Fruit fly (Drosophila melanogaster) whole organism, embryonic: Measurements from ENCODE around the gene ds.

ENCODE experiments used
- CG10209 ChIP-seq: fragments of 200-800 bp; sonication (Bioruptor generic); optimal IDR thresholded peaks from 3 replicates; lab custom pipeline; 2017; ENCODE audit warnings: missing biosample characterization, mild to moderate bottlenecking, missing genetic modification characterization, missing genetic modification reagents
- CG10979 ChIP-seq: fragments of 200-800 bp; sonication (Bioruptor generic); optimal IDR thresholded peaks from 2 replicates; lab custom pipeline; 2018; ENCODE audit warnings: missing biosample characterization, mild to moderate bottlenecking, missing genetic modification characterization, moderate library complexity
- CG11504 ChIP-seq: fragments of 200-800 bp; sonication (Bioruptor generic); optimal IDR thresholded peaks from 3 replicates; lab custom pipeline; 2019; ENCODE audit warnings: missing biosample characterization, mild to moderate bottlenecking, missing genetic modification characterization, moderate library complexity
- CG12744 ChIP-seq: fragments of 200-800 bp; sonication (Bioruptor generic); optimal IDR thresholded peaks from 2 replicates; lab custom pipeline; 2016; ENCODE audit warnings: missing biosample characterization, missing genetic modification characterization
- CG14050 ChIP-seq: fragments of 200-800 bp; sonication (Bioruptor generic); IDR thresholded peaks from 3 replicates; pipeline ENCODE4 v1.3.6; 2022; ENCODE audit warnings: missing biosample characterization, missing genetic modification characterization
- CG15011 ChIP-seq: fragments of 200-800 bp; sonication (Bioruptor generic); optimal IDR thresholded peaks from 3 replicates; lab custom pipeline; 2018; ENCODE audit warnings: missing biosample characterization, mild to moderate bottlenecking, missing genetic modification characterization
- CG17802 ChIP-seq: fragments of 200-800 bp; sonication (Bioruptor generic); optimal IDR thresholded peaks from 2 replicates; lab custom pipeline; 2018; ENCODE audit warnings: missing biosample characterization, mild to moderate bottlenecking, missing genetic modification characterization, moderate library complexity
- CG17829 ChIP-seq: fragments of 200-800 bp; optimal IDR thresholded peaks from 2 replicates; lab custom pipeline; 2019; ENCODE audit warnings: missing biosample characterization, mild to moderate bottlenecking, missing genetic modification characterization, moderate library complexity
- CG18619 ChIP-seq: fragments of 200-800 bp; sonication (Bioruptor generic); optimal IDR thresholded peaks from 3 replicates; lab custom pipeline; 2017; ENCODE audit warnings: missing biosample characterization, mild to moderate bottlenecking, missing genetic modification characterization
- CG2129 ChIP-seq: fragments of 200-800 bp; sonication (Bioruptor generic); IDR thresholded peaks from 2 replicates; pipeline ENCODE4 v1.3.6; 2022; ENCODE audit warnings: missing biosample characterization, missing genetic modification characterization; ENCODE audit not compliant: partially characterized antibody
- CG32532 ChIP-seq: fragments of 200-800 bp; sonication (Bioruptor generic); IDR thresholded peaks from 2 replicates; pipeline ENCODE4 v1.3.6; 2022; ENCODE audit warnings: missing biosample characterization, missing genetic modification characterization
- CG3407 ChIP-seq: fragments of 200-800 bp; sonication (Bioruptor generic); optimal IDR thresholded peaks from 2 replicates; lab custom pipeline; 2018; ENCODE audit warnings: missing biosample characterization, mild to moderate bottlenecking, missing genetic modification characterization
- CG34224 ChIP-seq: fragments of 200-800 bp; sonication (Bioruptor generic); IDR thresholded peaks from 3 replicates; pipeline ENCODE4 v1.3.6; 2022; ENCODE audit warnings: missing biosample characterization, missing genetic modification characterization; ENCODE audit not compliant: partially characterized antibody
- CG3847 ChIP-seq: fragments of 200-800 bp; sonication (Bioruptor generic); IDR thresholded peaks from 2 replicates; pipeline ENCODE4 v1.3.6; 2022; ENCODE audit warnings: missing biosample characterization, missing genetic modification characterization
- CG4328 ChIP-seq: fragments of 200-800 bp; sonication (Bioruptor generic); optimal IDR thresholded peaks from 3 replicates; lab custom pipeline; 2017; ENCODE audit warnings: missing biosample characterization, missing genetic modification reagents, missing genetic modification characterization
- CG4424 ChIP-seq: fragments of 200-800 bp; sonication (Bioruptor generic); optimal IDR thresholded peaks from 3 replicates; lab custom pipeline; 2016; ENCODE audit warnings: missing biosample characterization, missing genetic modification characterization
- CG5953 ChIP-seq: fragments of 200-800 bp; sonication (Bioruptor generic); IDR thresholded peaks from 2 replicates; pipeline ENCODE4 v1.3.6; 2022; ENCODE audit warnings: missing biosample characterization, missing genetic modification characterization
- CG6854 ChIP-seq: fragments of 200-800 bp; sonication (Bioruptor generic); optimal IDR thresholded peaks from 3 replicates; lab custom pipeline; 2017; ENCODE audit warnings: missing biosample characterization, mild to moderate bottlenecking, missing genetic modification characterization
- CG7839 ChIP-seq: fragments of 200-800 bp; sonication (Bioruptor generic); optimal IDR thresholded peaks from 3 replicates; lab custom pipeline; 2018; ENCODE audit warnings: missing biosample characterization, mild to moderate bottlenecking, missing genetic modification characterization, moderate library complexity
- CG9609 ChIP-seq: fragments of 200-800 bp; sonication (Bioruptor generic); optimal IDR thresholded peaks from 3 replicates; lab custom pipeline; 2016; ENCODE audit warnings: missing biosample characterization, missing genetic modification characterization
- CG9932 ChIP-seq: fragments of 200-800 bp; sonication (Bioruptor generic); IDR thresholded peaks from 2 replicates; pipeline ENCODE4 v1.3.6; 2022; ENCODE audit warnings: missing biosample characterization, missing genetic modification characterization
- ERR ChIP-seq: fragments of 200-800 bp; sonication (Bioruptor generic); optimal IDR thresholded peaks from 2 replicates; lab custom pipeline; 2016; ENCODE audit warnings: missing biosample characterization, missing genetic modification characterization
- Fer1 ChIP-seq: fragments of 200-800 bp; sonication (Bioruptor generic); optimal IDR thresholded peaks from 2 replicates; lab custom pipeline; 2017; ENCODE audit warnings: missing biosample characterization, mild to moderate bottlenecking, missing genetic modification characterization
- Gug ChIP-seq: fragments of 200-800 bp; sonication (Bioruptor generic); IDR thresholded peaks from 4 replicates; pipeline ENCODE4 v1.3.6; 2022; ENCODE audit warnings: missing biosample characterization, missing genetic modification characterization
- Lhr ChIP-seq: fragments of 200-800 bp; sonication (Bioruptor generic); optimal IDR thresholded peaks from 3 replicates; lab custom pipeline; 2017; ENCODE audit warnings: mild to moderate bottlenecking, missing biosample characterization, missing genetic modification reagents, missing genetic modification characterization
- NC2α ChIP-seq: fragments of 200-800 bp; sonication (Bioruptor generic); optimal IDR thresholded peaks from 2 replicates; lab custom pipeline; 2016; ENCODE audit warnings: missing biosample characterization, missing genetic modification characterization
- NfI ChIP-seq: fragments of 200-800 bp; sonication (Bioruptor generic); optimal IDR thresholded peaks from 3 replicates; lab custom pipeline; 2018; ENCODE audit warnings: missing biosample characterization, mild to moderate bottlenecking, missing genetic modification characterization, moderate library complexity
- Optix ChIP-seq: fragments of 200-800 bp; sonication (Bioruptor generic); IDR thresholded peaks from 3 replicates; pipeline ENCODE4 v1.3.6; 2022; ENCODE audit warnings: missing biosample characterization, missing genetic modification characterization
- Ptx1 ChIP-seq: fragments of 200-800 bp; sonication (Bioruptor generic); IDR thresholded peaks from 2 replicates; pipeline ENCODE4 v1.3.6; 2022; ENCODE audit warnings: missing biosample characterization, missing genetic modification characterization
- Xbp1 ChIP-seq: fragments of 200-800 bp; sonication (Bioruptor generic); optimal IDR thresholded peaks from 3 replicates; lab custom pipeline; 2016; ENCODE audit warnings: missing biosample characterization, mild to moderate bottlenecking, missing genetic modification characterization
- cg ChIP-seq: fragments of 200-800 bp; sonication (Bioruptor generic); optimal IDR thresholded peaks from 3 replicates; lab custom pipeline; 2019; ENCODE audit warnings: missing biosample characterization, mild to moderate bottlenecking, missing genetic modification characterization, moderate library complexity
- chif ChIP-seq, 2 experiments: fragments of 200-800 bp; sonication (Bioruptor generic); optimal IDR thresholded peaks; 3 replicates each; lab custom pipeline; 2016; ENCODE audit warnings: missing biosample characterization in 2 of 2, missing genetic modification characterization in 2 of 2
- ci ChIP-seq: fragments of 200-800 bp; sonication (Bioruptor generic); IDR thresholded peaks from 3 replicates; pipeline ENCODE4 v1.3.6; 2022; ENCODE audit warnings: missing biosample characterization, missing genetic modification characterization
- corto ChIP-seq: fragments of 200-800 bp; sonication (Bioruptor generic); optimal IDR thresholded peaks from 2 replicates; lab custom pipeline; 2016; ENCODE audit warnings: missing biosample characterization, mild to moderate bottlenecking, missing genetic modification characterization, moderate library complexity
- crc ChIP-seq: fragments of 200-800 bp; sonication (Bioruptor generic); optimal IDR thresholded peaks from 2 replicates; lab custom pipeline; 2016; ENCODE audit warnings: missing biosample characterization, missing genetic modification characterization
- emc ChIP-seq: fragments of 200-800 bp; sonication (Bioruptor generic); optimal IDR thresholded peaks from 2 replicates; lab custom pipeline; 2016; ENCODE audit warnings: missing biosample characterization, missing genetic modification characterization
- ems ChIP-seq: fragments of 200-800 bp; sonication (Bioruptor generic); optimal IDR thresholded peaks from 3 replicates; lab custom pipeline; 2016; ENCODE audit warnings: missing biosample characterization, missing genetic modification characterization
- fd102C ChIP-seq: fragments of 200-800 bp; sonication (Bioruptor generic); optimal IDR thresholded peaks from 2 replicates; lab custom pipeline; 2018; ENCODE audit warnings: missing biosample characterization, mild to moderate bottlenecking, missing genetic modification characterization, moderate library complexity
- gt ChIP-seq: fragments of 200-800 bp; sonication (Bioruptor generic); IDR thresholded peaks from 2 replicates; pipeline ENCODE4 v1.3.6; 2022; ENCODE audit warnings: missing biosample characterization, missing genetic modification characterization
- hbn ChIP-seq: fragments of 200-800 bp; sonication (Bioruptor generic); IDR thresholded peaks from 2 replicates; pipeline ENCODE4 v1.3.6; 2022; ENCODE audit warnings: missing biosample characterization, missing genetic modification characterization; ENCODE audit not compliant: partially characterized antibody
- jumu ChIP-seq: fragments of 200-800 bp; sonication (Bioruptor generic); optimal IDR thresholded peaks from 3 replicates; lab custom pipeline; 2016; ENCODE audit warnings: missing biosample characterization, missing genetic modification characterization
- nmo ChIP-seq: fragments of 200-800 bp; sonication (Bioruptor generic); optimal IDR thresholded peaks from 2 replicates; lab custom pipeline; 2018; ENCODE audit warnings: missing biosample characterization, mild to moderate bottlenecking, missing genetic modification characterization, moderate library complexity
- otp ChIP-seq: fragments of 200-800 bp; sonication (Bioruptor generic); IDR thresholded peaks from 3 replicates; pipeline ENCODE4, ENCODE4 v1.3.6; 2022; ENCODE audit warnings: missing biosample characterization, missing genetic modification characterization
- shn ChIP-seq: fragments of 200-800 bp; sonication (Bioruptor generic); optimal IDR thresholded peaks from 3 replicates; lab custom pipeline; 2016; ENCODE audit warnings: missing biosample characterization, missing genetic modification characterization
- sna ChIP-seq: fragments of 200-800 bp; sonication (Bioruptor generic); IDR thresholded peaks from 2 replicates; pipeline ENCODE4 v1.3.6; 2022; ENCODE audit warnings: missing biosample characterization, missing genetic modification characterization; ENCODE audit not compliant: partially characterized antibody
- stc ChIP-seq: fragments of 200-800 bp; sonication (Bioruptor generic); IDR thresholded peaks from 2 replicates; pipeline ENCODE4 v1.3.6; 2022; ENCODE audit warnings: missing biosample characterization, missing genetic modification characterization
- tx ChIP-seq: fragments of 200-800 bp; sonication (Bioruptor generic); optimal IDR thresholded peaks from 2 replicates; lab custom pipeline; 2016; ENCODE audit warnings: missing biosample characterization, missing genetic modification characterization
- vvl ChIP-seq: fragments of 200-800 bp; sonication (Bioruptor generic); IDR thresholded peaks from 2 replicates; pipeline ENCODE4 v1.3.6; 2022; ENCODE audit warnings: missing biosample characterization, missing genetic modification characterization
- wek ChIP-seq: fragments of 200-800 bp; sonication (Bioruptor generic); optimal IDR thresholded peaks from 3 replicates; lab custom pipeline; 2018; ENCODE audit warnings: missing biosample characterization, mild to moderate bottlenecking, missing genetic modification characterization, moderate library complexity
- zfh1 ChIP-seq: fragments of 200-800 bp; sonication (Bioruptor generic); IDR thresholded peaks from 3 replicates; pipeline ENCODE4 v1.3.6; 2022; ENCODE audit warnings: missing biosample characterization, missing genetic modification characterization
- zfh2 ChIP-seq: fragments of 200-800 bp; sonication (Bioruptor generic); optimal IDR thresholded peaks from 2 replicates; lab custom pipeline; 2016; ENCODE audit warnings: missing biosample characterization, missing genetic modification characterization

The ds gene

dm6 chr2L:740031-740430, 25.2 kb upstream of the ds start (continued):
- TF ChIP-seq CG11504 (tag; lab: Kevin White, UChicago) = peak; percentile 97
- TF ChIP-seq otp (GFP tag; lab: Robert Waterston, UW) = no peak
- TF ChIP-seq Ptx1 (GFP tag; lab: Robert Waterston, UW) = peak; percentile 39; the same call in 1 of the 2 replicates
- TF ChIP-seq cg (GFP tag; lab: Kevin White, UChicago) = no peak
- TF ChIP-seq Gug (GFP tag; lab: Robert Waterston, UW) = 0 out of 4 replicates have a peak, but pooled peaks have one; percentile 30
- no peak for TF ChIP-seq corto
- no peak for TF ChIP-seq CG3407 (GFP tag; lab: Kevin White, UChicago)
- no peak for TF ChIP-seq CG12744 (GFP tag; lab: Kevin White, UChicago)
- peak; percentile 13 for TF ChIP-seq CG7839 (tag; lab: Kevin White, UChicago)
- TF ChIP-seq ERR (GFP tag; lab: Kevin White, UChicago) = no peak
- no peak for TF ChIP-seq fd102C
- TF ChIP-seq vvl (GFP tag; lab: Robert Waterston, UW) = peak; percentile 37; the same call in 1 of the 2 replicates
- no peak for TF ChIP-seq zfh2 (GFP tag; lab: Kevin White, UChicago)
- peak; percentile 50 for TF ChIP-seq Lhr (GFP tag; lab: Kevin White, UChicago)
- no peak for TF ChIP-seq wek (GFP tag; lab: Kevin White, UChicago)
- peak in 1 of 2 experiments; percentile 49 for TF ChIP-seq chif (GFP tag; optimal IDR thresholded peaks at IDR 0.05; lab: Kevin White, UChicago)
- TF ChIP-seq stc = no peak
- TF ChIP-seq CG6854 (GFP tag; lab: Kevin White, UChicago) = no peak
- TF ChIP-seq sna (GFP tag; lab: Robert Waterston, UW) = no peak
- TF ChIP-seq emc (GFP tag; lab: Kevin White, UChicago) = no peak
- no peak for TF ChIP-seq Fer1 (GFP tag; lab: Kevin White, UChicago)
- TF ChIP-seq CG4328 (GFP tag; lab: Kevin White, UChicago) = no peak
- TF ChIP-seq CG18619 (GFP tag; lab: Kevin White, UChicago) = no peak
- TF ChIP-seq CG2129 (GFP tag; lab: Robert Waterston, UW) = no peak
- TF ChIP-seq CG32532 = peak; percentile 55
- no peak for TF ChIP-seq CG10209
- TF ChIP-seq NC2α (GFP tag; lab: Kevin White, UChicago) = no peak
- TF ChIP-seq zfh1 = no peak
- TF ChIP-seq CG17802 (tag; lab: Kevin White, UChicago) = no peak
- TF ChIP-seq CG9932 (GFP tag; lab: Robert Waterston, UW) = peak; percentile 44
- TF ChIP-seq CG15011 = no peak
- TF ChIP-seq CG5953 (GFP tag; lab: Robert Waterston, UW) = no peak
- peak; percentile 1 for TF ChIP-seq NfI (GFP tag; lab: Kevin White, UChicago)
- no peak for TF ChIP-seq gt (GFP tag; lab: Robert Waterston, UW)
- no peak for TF ChIP-seq shn
- no peak for TF ChIP-seq jumu (GFP tag; lab: Kevin White, UChicago)
- TF ChIP-seq Optix (GFP tag; lab: Robert Waterston, UW) = no peak
- TF ChIP-seq ci = no peak
- TF ChIP-seq ems (GFP tag; lab: Kevin White, UChicago) = no peak
- TF ChIP-seq CG3847 = no peak; the same call in 1 of the 2 replicates
- no peak for TF ChIP-seq CG14050
- TF ChIP-seq nmo = peak; percentile 51
- TF ChIP-seq CG10979 = no peak
- TF ChIP-seq hbn (GFP tag; lab: Robert Waterston, UW) = no peak
- TF ChIP-seq CG9609 = peak; percentile 6
- no peak for TF ChIP-seq CG17829 (tag; lab: Kevin White, UChicago)
- no peak for TF ChIP-seq CG34224 (GFP tag; lab: Robert Waterston, UW)
- no peak for TF ChIP-seq tx (GFP tag; lab: Kevin White, UChicago)
- no peak for TF ChIP-seq crc (GFP tag; lab: Kevin White, UChicago)
- peak; percentile 52 for TF ChIP-seq CG4424 (GFP tag; lab: Kevin White, UChicago)
- TF ChIP-seq Xbp1 (GFP tag; lab: Kevin White, UChicago) = no peak
